Fruit fly (Drosophila melanogaster) whole organism: ENCODE results near the gene sinu.

ENCODE experiments used
- CG8478 ChIP-seq: fragments of >200 bp; optimal IDR thresholded peaks from 2 replicates; lab custom pipeline; 2018; ENCODE audit warnings: inconsistent platforms
- Dll ChIP-seq: fragments of >200 bp; optimal IDR thresholded peaks from 2 replicates; lab custom pipeline; 2017
- EcR ChIP-seq, 2 experiments: fragments of >200 bp; optimal IDR thresholded peaks; 2 replicates each; lab custom pipeline; 2017; ENCODE audit warnings: missing biosample characterization in 2 of 2, missing genetic modification characterization in 2 of 2, missing genetic modification reagents in 2 of 2
- pan ChIP-seq: fragments of >200 bp; optimal IDR thresholded peaks from 2 replicates; lab custom pipeline; 2017
- psq ChIP-seq: fragments of >200 bp; optimal IDR thresholded peaks from 2 replicates; lab custom pipeline; 2017
- usp ChIP-seq: fragments of >200 bp; optimal IDR thresholded peaks from 2 replicates; lab custom pipeline; 2017; ENCODE audit warnings: missing biosample characterization, missing genetic modification characterization, mixed read lengths

Gene sinu

dm6 chr3L:5522904-5523428 is 38.4 kb downstream of the sinu start:
- TF ChIP-seq Dll (lab: Kevin White, UChicago): no peak

dm6 chr3L:5511959-5512358 is 49.4 kb downstream of the sinu start:
- TF ChIP-seq CG8478: no peak
- TF ChIP-seq usp (GFP tag; lab: Kevin White, UChicago): no peak
- no peak for TF ChIP-seq pan (lab: Kevin White, UChicago)
- TF ChIP-seq psq: no peak
- TF ChIP-seq EcR (GFP tag; optimal IDR thresholded peaks at IDR 0.05; lab: Kevin White, UChicago): no peak
- no peak for TF ChIP-seq Dll (lab: Kevin White, UChicago)

- no peak for TF ChIP-seq usp (GFP tag; lab: Kevin White, UChicago)
- no peak for TF ChIP-seq psq
- TF ChIP-seq Dll (lab: Kevin White, UChicago): no peak
- no peak for TF ChIP-seq EcR (GFP tag; optimal IDR thresholded peaks at IDR 0.05; lab: Kevin White, UChicago)
Measured at dm6 chr3L:5510760-5511159, 50.6 kb downstream of the sinu start, which contains the start of gene CG34342. TSS of gene CG34342 (minus strand) at chr3L:5510860.
